Fruit fly (Drosophila melanogaster) whole organism, embryonic: ENCODE data around the gene CG33514.

ENCODE experiments used
- Ada2b ChIP-seq: fragments of 200-800 bp; sonication (Bioruptor generic); IDR thresholded peaks from 2 replicates; pipeline ENCODE4 v1.3.6; 2022; ENCODE audit warnings: missing biosample characterization, missing genetic modification characterization
- CG10267 ChIP-seq: fragments of 200-800 bp; sonication (Bioruptor generic); optimal IDR thresholded peaks from 2 replicates; lab custom pipeline; 2018; ENCODE audit warnings: missing biosample characterization, mild to moderate bottlenecking, missing genetic modification characterization, moderate library complexity
- CG10543 ChIP-seq: fragments of 200-800 bp; sonication (Bioruptor generic); optimal IDR thresholded peaks from 3 replicates; lab custom pipeline; 2017; ENCODE audit warnings: missing biosample characterization, mild to moderate bottlenecking, missing genetic modification characterization, moderate library complexity
- CG11093 ChIP-seq: fragments of 200-800 bp; sonication (Bioruptor generic); IDR thresholded peaks from 3 replicates; pipeline ENCODE4 v1.3.6; 2022; ENCODE audit warnings: missing biosample characterization, missing genetic modification characterization
- CG11696 ChIP-seq: fragments of 200-800 bp; sonication (Bioruptor generic); IDR thresholded peaks from 2 replicates; pipeline ENCODE4 v1.3.6; 2022; ENCODE audit warnings: missing biosample characterization, missing genetic modification characterization
- CG12104 ChIP-seq: fragments of 200-800 bp; sonication (Bioruptor generic); optimal IDR thresholded peaks from 3 replicates; lab custom pipeline; 2016; ENCODE audit warnings: missing biosample characterization, missing genetic modification characterization
- CG13775 ChIP-seq: fragments of 200-800 bp; sonication (Bioruptor generic); optimal IDR thresholded peaks from 3 replicates; lab custom pipeline; 2017; ENCODE audit warnings: missing biosample characterization, mild to moderate bottlenecking, missing genetic modification characterization
- CG1792 ChIP-seq: fragments of 200-800 bp; sonication (Bioruptor generic); optimal IDR thresholded peaks from 2 replicates; lab custom pipeline; 2016; ENCODE audit warnings: missing biosample characterization, missing genetic modification characterization
- CG18011 ChIP-seq: fragments of 200-800 bp; sonication (Bioruptor generic); optimal IDR thresholded peaks from 2 replicates; lab custom pipeline; 2017; ENCODE audit warnings: missing biosample characterization, missing genetic modification characterization, mild to moderate bottlenecking, moderate library complexity, missing genotype
- CG32532 ChIP-seq: fragments of 200-800 bp; sonication (Bioruptor generic); IDR thresholded peaks from 2 replicates; pipeline ENCODE4 v1.3.6; 2022; ENCODE audit warnings: missing biosample characterization, missing genetic modification characterization
- CG6254 ChIP-seq: fragments of 200-800 bp; sonication (Bioruptor generic); optimal IDR thresholded peaks from 3 replicates; lab custom pipeline; 2017; ENCODE audit warnings: mild to moderate bottlenecking, missing biosample characterization, missing genetic modification reagents, missing genetic modification characterization
- CG7372 ChIP-seq: fragments of 200-800 bp; sonication (Bioruptor generic); IDR thresholded peaks from 2 replicates; pipeline ENCODE4 v1.3.6; 2022; ENCODE audit warnings: missing biosample characterization, missing genetic modification characterization
- CG7839 ChIP-seq: fragments of 200-800 bp; sonication (Bioruptor generic); optimal IDR thresholded peaks from 3 replicates; lab custom pipeline; 2018; ENCODE audit warnings: missing biosample characterization, mild to moderate bottlenecking, missing genetic modification characterization, moderate library complexity
- CG7963 ChIP-seq: fragments of 200-800 bp; sonication (Bioruptor generic); IDR thresholded peaks from 3 replicates; pipeline ENCODE4 v1.3.6; 2022; ENCODE audit warnings: missing biosample characterization, missing genetic modification characterization; ENCODE audit not compliant: partially characterized antibody
- CG8281 ChIP-seq: fragments of 200-800 bp; sonication (Bioruptor generic); optimal IDR thresholded peaks from 2 replicates; lab custom pipeline; 2018; ENCODE audit warnings: missing biosample characterization, mild to moderate bottlenecking, missing genetic modification characterization, moderate library complexity
- Dref ChIP-seq: fragments of 200-800 bp; sonication (Bioruptor generic); IDR thresholded peaks from 2 replicates; pipeline ENCODE4 v1.3.6; 2022; ENCODE audit warnings: missing biosample characterization, missing genetic modification characterization
- Fer2 ChIP-seq: fragments of 200-800 bp; sonication (Bioruptor generic); optimal IDR thresholded peaks from 2 replicates; lab custom pipeline; 2018; ENCODE audit warnings: missing biosample characterization, mild to moderate bottlenecking, missing genetic modification characterization, moderate library complexity
- H15 ChIP-seq: fragments of 200-800 bp; sonication (Bioruptor generic); IDR thresholded peaks from 3 replicates; pipeline ENCODE4 v1.3.6; 2022; ENCODE audit warnings: missing biosample characterization, missing genetic modification characterization
- H2.0 ChIP-seq: fragments of 200-800 bp; sonication (Bioruptor generic); IDR thresholded peaks from 2 replicates; pipeline ENCODE4 v1.3.6; 2022; ENCODE audit warnings: missing biosample characterization, missing genetic modification characterization
- HHEX ChIP-seq: fragments of 200-800 bp; sonication (Bioruptor generic); optimal IDR thresholded peaks from 3 replicates; lab custom pipeline; 2017; ENCODE audit warnings: missing biosample characterization, mild to moderate bottlenecking, missing genetic modification characterization, missing genetic modification reagents
- Mes4 ChIP-seq: fragments of 200-800 bp; sonication (Bioruptor generic); optimal IDR thresholded peaks from 2 replicates; lab custom pipeline; 2016; ENCODE audit warnings: missing biosample characterization, missing genetic modification characterization
- NFAT ChIP-seq: fragments of 200-800 bp; sonication (Bioruptor generic); IDR thresholded peaks from 2 replicates; pipeline ENCODE4 v1.3.6; 2022; ENCODE audit warnings: missing biosample characterization, missing genetic modification characterization
- Neu2 ChIP-seq: fragments of 200-800 bp; sonication (Bioruptor generic); optimal IDR thresholded peaks from 3 replicates; lab custom pipeline; 2016; ENCODE audit warnings: missing biosample characterization, missing genetic modification characterization, borderline replicate concordance
- Opbp ChIP-seq: fragments of 200-800 bp; sonication (Bioruptor generic); IDR thresholded peaks from 3 replicates; pipeline ENCODE4 v1.3.6; 2022; ENCODE audit warnings: missing biosample characterization, missing genetic modification characterization; ENCODE audit not compliant: partially characterized antibody
- Scr ChIP-seq: fragments of 200-800 bp; sonication (Bioruptor generic); IDR thresholded peaks from 2 replicates; pipeline ENCODE4 v1.3.6; 2022; ENCODE audit warnings: missing biosample characterization, missing genetic modification characterization; ENCODE audit not compliant: partially characterized antibody
- Xrp1 ChIP-seq: fragments of 200-800 bp; sonication (Bioruptor generic); IDR thresholded peaks from 2 replicates; pipeline ENCODE4 v1.3.6; 2022; ENCODE audit warnings: missing biosample characterization, missing genetic modification characterization
- abd-A ChIP-seq: fragments of 200-800 bp; sonication (Bioruptor generic); optimal IDR thresholded peaks from 3 replicates; lab custom pipeline; 2019; ENCODE audit warnings: missing biosample characterization, mild to moderate bottlenecking, missing genetic modification characterization, moderate library complexity
- bbx ChIP-seq: fragments of 200-800 bp; sonication (Bioruptor generic); IDR thresholded peaks from 2 replicates; pipeline ENCODE4 v1.3.6; 2022; ENCODE audit warnings: missing biosample characterization, missing genetic modification characterization; ENCODE audit not compliant: partially characterized antibody
- bigmax ChIP-seq: fragments of 200-800 bp; sonication (Bioruptor generic); optimal IDR thresholded peaks from 2 replicates; lab custom pipeline; 2018; ENCODE audit warnings: missing biosample characterization, mild to moderate bottlenecking, missing genetic modification characterization
- cad ChIP-seq: fragments of >200 bp; optimal IDR thresholded peaks from 2 replicates; lab custom pipeline; 2017; ENCODE audit warnings: missing biosample characterization, missing genetic modification characterization
- corto ChIP-seq: fragments of 200-800 bp; sonication (Bioruptor generic); optimal IDR thresholded peaks from 2 replicates; lab custom pipeline; 2016; ENCODE audit warnings: missing biosample characterization, mild to moderate bottlenecking, missing genetic modification characterization, moderate library complexity
- danr ChIP-seq: fragments of 200-800 bp; sonication (Bioruptor generic); IDR thresholded peaks from 2 replicates; pipeline ENCODE4 v1.3.6; 2022; ENCODE audit warnings: missing biosample characterization, missing genetic modification characterization
- dati ChIP-seq: fragments of 200-800 bp; sonication (Bioruptor generic); IDR thresholded peaks from 2 replicates; pipeline ENCODE4 v1.3.6; 2022; ENCODE audit warnings: missing biosample characterization, missing genetic modification characterization
- dimm ChIP-seq: fragments of 200-800 bp; sonication (Bioruptor generic); IDR thresholded peaks from 2 replicates; pipeline ENCODE4 v1.3.6; 2022; ENCODE audit warnings: missing biosample characterization, missing genetic modification characterization
- disco-r ChIP-seq: fragments of 200-800 bp; sonication (Bioruptor generic); optimal IDR thresholded peaks from 2 replicates; lab custom pipeline; 2016; ENCODE audit warnings: missing biosample characterization, missing genetic modification characterization
- dmrt11E ChIP-seq: fragments of 200-800 bp; sonication (Bioruptor generic); optimal IDR thresholded peaks from 3 replicates; lab custom pipeline; 2018; ENCODE audit warnings: missing biosample characterization, mild to moderate bottlenecking, missing genetic modification characterization, moderate library complexity
- grn ChIP-seq: fragments of 200-800 bp; sonication (Bioruptor generic); optimal IDR thresholded peaks from 3 replicates; lab custom pipeline; 2017; ENCODE audit warnings: missing biosample characterization, missing genetic modification characterization
- gsb ChIP-seq: fragments of 200-800 bp; sonication (Bioruptor generic); IDR thresholded peaks from 2 replicates; pipeline ENCODE4 v1.3.6; 2022; ENCODE audit warnings: missing biosample characterization, missing genetic modification characterization
- ham ChIP-seq: fragments of 200-800 bp; sonication (Bioruptor generic); IDR thresholded peaks from 2 replicates; pipeline ENCODE4 v1.3.6; 2022; ENCODE audit warnings: missing biosample characterization, missing genetic modification characterization
- hb ChIP-seq: fragments of 200-800 bp; sonication (Bioruptor generic); IDR thresholded peaks from 3 replicates; pipeline ENCODE4 v1.3.6; 2022; ENCODE audit warnings: missing biosample characterization, missing genetic modification characterization; ENCODE audit not compliant: partially characterized antibody
- hbn ChIP-seq: fragments of 200-800 bp; sonication (Bioruptor generic); IDR thresholded peaks from 2 replicates; pipeline ENCODE4 v1.3.6; 2022; ENCODE audit warnings: missing biosample characterization, missing genetic modification characterization; ENCODE audit not compliant: partially characterized antibody
- lilli ChIP-seq: fragments of 200-800 bp; sonication (Bioruptor generic); optimal IDR thresholded peaks from 3 replicates; lab custom pipeline; 2016; ENCODE audit warnings: missing biosample characterization, missing genetic modification characterization
- nerfin-2 ChIP-seq: fragments of 200-800 bp; sonication (Bioruptor generic); IDR thresholded peaks from 2 replicates; pipeline ENCODE4 v1.3.6; 2022; ENCODE audit warnings: missing biosample characterization, missing genetic modification characterization; ENCODE audit not compliant: partially characterized antibody
- nmo ChIP-seq: fragments of 200-800 bp; sonication (Bioruptor generic); optimal IDR thresholded peaks from 2 replicates; lab custom pipeline; 2018; ENCODE audit warnings: missing biosample characterization, mild to moderate bottlenecking, missing genetic modification characterization, moderate library complexity
- salm ChIP-seq: fragments of 200-800 bp; sonication (Bioruptor generic); optimal IDR thresholded peaks from 2 replicates; lab custom pipeline; 2018; ENCODE audit warnings: missing biosample characterization, mild to moderate bottlenecking, missing genetic modification characterization
- slp2 ChIP-seq: fragments of 200-800 bp; sonication (Bioruptor generic); optimal IDR thresholded peaks from 2 replicates; lab custom pipeline; 2016; ENCODE audit warnings: missing biosample characterization, missing genetic modification characterization
- sqz ChIP-seq: fragments of 200-800 bp; sonication (Bioruptor generic); optimal IDR thresholded peaks from 3 replicates; lab custom pipeline; 2018; ENCODE audit warnings: missing biosample characterization, mild to moderate bottlenecking, missing genetic modification characterization
- tap ChIP-seq: fragments of 200-800 bp; optimal IDR thresholded peaks from 3 replicates; lab custom pipeline; 2019; ENCODE audit warnings: missing biosample characterization, mild to moderate bottlenecking, missing genetic modification characterization, moderate library complexity
- trh ChIP-seq: fragments of 200-800 bp; sonication (Bioruptor generic); optimal IDR thresholded peaks from 2 replicates; lab custom pipeline; 2016; ENCODE audit warnings: missing biosample characterization, missing genetic modification characterization
- ttk ChIP-seq: fragments of 200-800 bp; sonication (Bioruptor generic); IDR thresholded peaks from 2 replicates; pipeline ENCODE4 v2.1.2; 2022; ENCODE audit warnings: missing biosample characterization, missing genetic modification characterization
- unc-4 ChIP-seq: fragments of 200-800 bp; sonication (Bioruptor generic); IDR thresholded peaks from 2 replicates; pipeline ENCODE4 v1.3.6; 2022; ENCODE audit warnings: missing biosample characterization, missing genetic modification characterization; ENCODE audit not compliant: partially characterized antibody

The CG33514 gene

dm6 chr3L:4339525-4339924 is 25.7 kb upstream of the CG33514 start:
- TF ChIP-seq cad (GFP tag; lab: Kevin White, UChicago), result no peak
- TF ChIP-seq gsb (GFP tag; lab: Robert Waterston, UW), result no peak
- TF ChIP-seq salm (tag; lab: Kevin White, UChicago), result no peak
- TF ChIP-seq Xrp1, result 0 out of 2 replicates have a peak, but pooled peaks have one; percentile 23
- TF ChIP-seq CG11696 (GFP tag; lab: Robert Waterston, UW), result no peak
- no peak for TF ChIP-seq unc-4 (GFP tag; lab: Robert Waterston, UW)
- no peak for TF ChIP-seq CG7372 (GFP tag; lab: Robert Waterston, UW)
- no peak for TF ChIP-seq Dref
- no peak for TF ChIP-seq HHEX (GFP tag; lab: Kevin White, UChicago)
- no peak for TF ChIP-seq ham (GFP tag; lab: Robert Waterston, UW)
- TF ChIP-seq hb (GFP tag; lab: Robert Waterston, UW), result no peak
- TF ChIP-seq NFAT (GFP tag; lab: Robert Waterston, UW), result no peak
- TF ChIP-seq Ada2b, result peak; percentile 24; the same call in 1 of the 2 replicates
- no peak for TF ChIP-seq CG13775
- no peak for TF ChIP-seq CG32532 (GFP tag; lab: Robert Waterston, UW)
- no peak for TF ChIP-seq CG10543 (GFP tag; lab: Kevin White, UChicago)
- no peak for TF ChIP-seq grn
- TF ChIP-seq dati (GFP tag; lab: Robert Waterston, UW), result no peak
- TF ChIP-seq ttk (GFP tag; lab: Robert Waterston, UW), result peak; percentile 37; the same call in 1 of the 2 replicates
- TF ChIP-seq hbn, result no peak
- TF ChIP-seq dmrt11E (tag; lab: Kevin White, UChicago), result no peak
- no peak for TF ChIP-seq H2.0 (GFP tag; lab: Robert Waterston, UW)
- TF ChIP-seq slp2 (GFP tag; lab: Kevin White, UChicago), result no peak
- TF ChIP-seq abd-A (tag; lab: Kevin White, UChicago), result no peak
- TF ChIP-seq CG6254, result no peak
- TF ChIP-seq tap (tag; lab: Kevin White, UChicago), result no peak
- TF ChIP-seq dimm (GFP tag; lab: Robert Waterston, UW), result no peak
- 0 out of 3 replicates have a peak, but pooled peaks have one; percentile 39 for TF ChIP-seq H15 (GFP tag; lab: Robert Waterston, UW)
- TF ChIP-seq danr (GFP tag; lab: Robert Waterston, UW), result no peak
- TF ChIP-seq trh (GFP tag; lab: Kevin White, UChicago), result no peak
- TF ChIP-seq Fer2 (tag; lab: Kevin White, UChicago), result no peak
- TF ChIP-seq nerfin-2 (GFP tag; lab: Robert Waterston, UW), result no peak
- no peak for TF ChIP-seq corto (GFP tag; lab: Kevin White, UChicago)
- no peak for TF ChIP-seq CG10267 (tag; lab: Kevin White, UChicago)
- no peak for TF ChIP-seq Neu2
- no peak for TF ChIP-seq Opbp (GFP tag; lab: Robert Waterston, UW)
- TF ChIP-seq Mes4, result no peak
- no peak for TF ChIP-seq CG1792
- no peak for TF ChIP-seq lilli (GFP tag; lab: Kevin White, UChicago)
- TF ChIP-seq bbx (GFP tag; lab: Robert Waterston, UW), result no peak
- TF ChIP-seq CG18011 (GFP tag; lab: Kevin White, UChicago), result no peak
- no peak for TF ChIP-seq bigmax (GFP tag; lab: Kevin White, UChicago)
- TF ChIP-seq CG11093 (GFP tag; lab: Robert Waterston, UW), result no peak
- no peak for TF ChIP-seq disco-r (GFP tag; lab: Kevin White, UChicago)
- no peak for TF ChIP-seq CG8281 (tag; lab: Kevin White, UChicago)
- no peak for TF ChIP-seq nmo
- TF ChIP-seq CG7963 (GFP tag; lab: Robert Waterston, UW), result no peak
- no peak for TF ChIP-seq CG12104 (GFP tag; lab: Kevin White, UChicago)
- no peak for TF ChIP-seq Scr
- TF ChIP-seq CG7839, result no peak
- no peak for TF ChIP-seq sqz (GFP tag; lab: Kevin White, UChicago)
